Worm (Caenorhabditis elegans) whole organism, L1 larva: Measurements from ENCODE around the gene M03F8.5.

ENCODE experiments used
- egl-27 ChIP-seq, 2 experiments: fragments of 150-350 bp in 1 of 2; sonication (generic microtip); optimal IDR thresholded peaks; 3 replicates each; lab custom pipeline; 2017 to 2018; ENCODE audit warnings: missing biosample characterization in 2 of 2, missing genetic modification characterization in 2 of 2, missing genetic modification reagents in 2 of 2
- jun-1 ChIP-seq: fragments of 150-350 bp; optimal IDR thresholded peaks from 2 replicates; lab custom pipeline; 2014; ENCODE audit warnings: missing biosample characterization, missing genetic modification reagents, missing genetic modification characterization
- nhr-11 ChIP-seq: fragments of 150-350 bp; optimal IDR thresholded peaks from 2 replicates; lab custom pipeline; 2014; ENCODE audit warnings: missing biosample characterization, missing genetic modification characterization
- nhr-12 ChIP-seq: sonication (generic microtip); optimal IDR thresholded peaks from 2 replicates; lab custom pipeline; 2017; ENCODE audit warnings: missing biosample characterization, missing genetic modification characterization
- nhr-237 ChIP-seq: fragments of 150-350 bp; optimal IDR thresholded peaks from 2 replicates; lab custom pipeline; 2014; ENCODE audit warnings: missing biosample characterization, missing genetic modification characterization
- nhr-28 ChIP-seq: fragments of 150-350 bp; optimal IDR thresholded peaks from 2 replicates; lab custom pipeline; 2014; ENCODE audit warnings: missing biosample characterization, missing genetic modification characterization
- nhr-47 ChIP-seq: sonication (generic microtip); optimal IDR thresholded peaks from 2 replicates; lab custom pipeline; 2016; ENCODE audit warnings: mild to moderate bottlenecking, missing genetic modification characterization, moderate library complexity, missing compliant biosample characterization
- pqm-1 ChIP-seq: sonication (generic microtip); optimal IDR thresholded peaks from 3 replicates; lab custom pipeline; 2017; ENCODE audit warnings: missing biosample characterization, missing genetic modification characterization

DNA sequence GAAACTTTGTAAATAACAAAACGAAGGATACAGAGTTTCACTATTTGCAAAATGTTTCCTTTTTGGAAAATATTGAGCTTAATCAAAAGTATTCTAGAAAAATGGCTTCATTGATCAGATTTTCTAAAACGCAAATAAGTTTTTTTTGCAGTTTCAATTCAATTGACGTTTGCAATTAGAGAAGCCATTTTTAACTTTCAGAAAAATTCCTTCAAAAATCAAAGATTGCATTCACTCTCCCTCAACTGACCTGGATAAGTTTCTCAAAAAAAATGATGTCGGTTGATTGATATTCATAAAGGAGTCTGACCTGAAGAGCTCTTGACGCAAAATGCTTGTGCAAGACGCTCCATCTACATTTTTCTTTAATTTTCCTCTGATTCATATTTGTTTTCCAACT is 37.1 kb upstream of the M03F8.5 start:
- TF ChIP-seq nhr-11 (tag; lab: Kevin White, UChicago): no peak
- no peak for TF ChIP-seq jun-1 (tag; lab: Kevin White, UChicago)
- no peak for TF ChIP-seq egl-27 (tag; optimal IDR thresholded peaks at IDR 0.05; lab: Kevin White, UChicago)
- no peak for TF ChIP-seq nhr-28 (tag; lab: Kevin White, UChicago)
- TF ChIP-seq nhr-12: no peak
- TF ChIP-seq nhr-47 (tag; lab: Kevin White, UChicago): no peak
- TF ChIP-seq pqm-1: no peak
- TF ChIP-seq nhr-237 (tag; lab: Kevin White, UChicago): no peak
